Fruit fly (Drosophila melanogaster) whole organism, prepupa: ENCODE results near the gene 140up.

ENCODE experiments used
- CG11762 ChIP-seq: fragments of 200-800 bp; sonication (Bioruptor generic); optimal IDR thresholded peaks from 3 replicates; lab custom pipeline; 2016; ENCODE audit warnings: missing biosample characterization, missing genetic modification characterization; ENCODE audit not compliant: insufficient read depth
- CG32006 ChIP-seq: fragments of 200-800 bp; sonication (Bioruptor generic); optimal IDR thresholded peaks from 3 replicates; lab custom pipeline; 2017; ENCODE audit warnings: missing biosample characterization, mild to moderate bottlenecking, missing genetic modification characterization
- CG4318 ChIP-seq: fragments of 200-800 bp; sonication (Bioruptor generic); optimal IDR thresholded peaks from 3 replicates; lab custom pipeline; 2017; ENCODE audit warnings: missing biosample characterization, mild to moderate bottlenecking, missing genetic modification characterization
- CG6276 ChIP-seq: fragments of 200-800 bp; sonication (Bioruptor generic); optimal IDR thresholded peaks from 2 replicates; lab custom pipeline; 2017; ENCODE audit warnings: missing biosample characterization, mild to moderate bottlenecking, missing genetic modification characterization
- CG6808 ChIP-seq: fragments of 200-800 bp; sonication (Bioruptor generic); optimal IDR thresholded peaks from 3 replicates; lab custom pipeline; 2017; ENCODE audit warnings: missing biosample characterization, missing genetic modification characterization, mild to moderate bottlenecking, moderate library complexity, missing genetic modification reagents
- Gug ChIP-seq: fragments of 200-800 bp; sonication (Bioruptor generic); IDR thresholded peaks from 2 replicates; pipeline ENCODE4 v1.3.6; 2022; ENCODE audit warnings: missing biosample characterization, missing genetic modification characterization
- Hr39 ChIP-seq: fragments of 200-800 bp; sonication (Bioruptor generic); optimal IDR thresholded peaks from 2 replicates; lab custom pipeline; 2016; ENCODE audit warnings: missing biosample characterization, missing genetic modification characterization
- Met ChIP-seq: fragments of 200-800 bp; sonication (Bioruptor generic); optimal IDR thresholded peaks from 3 replicates; lab custom pipeline; 2016; ENCODE audit warnings: missing biosample characterization, missing genetic modification characterization
- Sox15 ChIP-seq: fragments of 200-800 bp; sonication (Bioruptor generic); optimal IDR thresholded peaks from 3 replicates; lab custom pipeline; 2016; ENCODE audit warnings: missing biosample characterization, missing genetic modification characterization
- fd59A ChIP-seq: fragments of 200-800 bp; sonication (Bioruptor generic); optimal IDR thresholded peaks from 2 replicates; lab custom pipeline; 2017; ENCODE audit warnings: missing biosample characterization, mild to moderate bottlenecking, missing genetic modification characterization, missing genetic modification reagents
- fd85E ChIP-seq: fragments of 200-800 bp; sonication (Bioruptor generic); optimal IDR thresholded peaks from 3 replicates; lab custom pipeline; 2016; ENCODE audit warnings: missing biosample characterization, missing genetic modification characterization
- pdm3 ChIP-seq: fragments of 200-800 bp; sonication (Bioruptor generic); optimal IDR thresholded peaks from 3 replicates; lab custom pipeline; 2016; ENCODE audit warnings: missing biosample characterization, missing genetic modification characterization
- spab ChIP-seq: fragments of 200-800 bp; sonication (Bioruptor generic); optimal IDR thresholded peaks from 2 replicates; lab custom pipeline; 2017; ENCODE audit warnings: missing biosample characterization, mild to moderate bottlenecking, missing genetic modification characterization, missing genetic modification reagents
- svp ChIP-seq: fragments of 200-800 bp; sonication (Bioruptor generic); peaks from one replicate; lab custom pipeline; 2016; ENCODE audit warnings: missing biosample characterization, missing genetic modification characterization

- no peak for TF ChIP-seq Hr39 (GFP tag; lab: Kevin White, UChicago)
- TF ChIP-seq CG11762 (GFP tag; lab: Kevin White, UChicago): no peak
- no peak for TF ChIP-seq CG32006 (GFP tag; lab: Kevin White, UChicago)
- no peak for TF ChIP-seq pdm3 (GFP tag; lab: Kevin White, UChicago)
- no peak for TF ChIP-seq fd59A (GFP tag; lab: Kevin White, UChicago)
- no peak for TF ChIP-seq Gug
- no peak for TF ChIP-seq Sox15 (GFP tag; lab: Kevin White, UChicago)
- no peak for TF ChIP-seq svp (GFP tag; lab: Kevin White, UChicago)
- no peak for TF ChIP-seq spab (GFP tag; lab: Kevin White, UChicago)
- no peak for TF ChIP-seq Met (GFP tag; lab: Kevin White, UChicago)
- no peak for TF ChIP-seq CG6808 (GFP tag; lab: Kevin White, UChicago)
- no peak for TF ChIP-seq CG6276 (GFP tag; lab: Kevin White, UChicago)
- no peak for TF ChIP-seq fd85E (GFP tag; lab: Kevin White, UChicago)
- TF ChIP-seq CG4318 (GFP tag; lab: Kevin White, UChicago): no peak
Observed at dm6 chr3R:14154341-14154740, 29.0 kb upstream of the 140up start, which contains the start of gene CG44215.
